Fruit fly (Drosophila melanogaster): Measurements from ENCODE around the gene Ugt36D1.

- TF ChIP-seq CG8159 (tag; optimal IDR thresholded peaks at IDR 0.05) (no peak), D1 (tag; optimal IDR thresholded peaks at IDR 0.05) (no peak), CG32121 (GFP tag; IDR thresholded peaks at IDR 0.05) (no peak), CG13204 (GFP tag; optimal IDR thresholded peaks at IDR 0.05) (no peak), CG15710 (tag; optimal IDR thresholded peaks at IDR 0.05) (no peak), Pif1B (GFP tag; optimal IDR thresholded peaks at IDR 0.05) (no peak), CG10348 (GFP tag; IDR thresholded peaks at IDR 0.05) (no peak), EcR (GFP tag; optimal IDR thresholded peaks at IDR 0.05) (no peak), gl (tag; optimal IDR thresholded peaks at IDR 0.05) (no peak), CG8301 (tag; optimal IDR thresholded peaks at IDR 0.05) (no peak)
Measured at dm6 chr2L:18796446-18796845, 26.9 kb upstream of the Ugt36D1 start.

All from whole organism, pupa.